Worm (Caenorhabditis elegans) whole organism, late embryonic: ENCODE data around the gene F08D12.15.

ENCODE experiments used
- F13H6.1 ChIP-seq: sonication (generic microtip); optimal IDR thresholded peaks from 2 replicates; lab custom pipeline; 2016; ENCODE audit warnings: missing genetic modification characterization, missing compliant biosample characterization
- K09A11.1 ChIP-seq: sonication (generic microtip); optimal IDR thresholded peaks from 2 replicates; lab custom pipeline; 2017; ENCODE audit warnings: antibody characterized with exemption, mild to moderate bottlenecking, missing genetic modification characterization, missing compliant biosample characterization; ENCODE audit not compliant: insufficient read depth
- ceh-2 ChIP-seq: sonication (generic microtip); optimal IDR thresholded peaks from 2 replicates; lab custom pipeline; 2016; ENCODE audit warnings: missing genotype, missing genetic modification characterization, missing compliant biosample characterization
- ceh-45 ChIP-seq: fragments of 200-800 bp; sonication (Bioruptor generic); IDR thresholded peaks from 2 replicates; pipeline ENCODE4 v1.3.6; 2022; ENCODE audit warnings: missing genetic modification reagents, missing genetic modification characterization, missing compliant biosample characterization
- ceh-6 ChIP-seq: fragments of 200-800 bp; sonication (Bioruptor generic); optimal IDR thresholded peaks from 2 replicates; lab custom pipeline; 2018; ENCODE audit warnings: mild to moderate bottlenecking, missing genetic modification characterization, missing compliant biosample characterization
- dmd-4 ChIP-seq: sonication (generic microtip); optimal IDR thresholded peaks from 2 replicates; lab custom pipeline; 2016; ENCODE audit warnings: borderline replicate concordance, missing genetic modification characterization, missing compliant biosample characterization
- dve-1 ChIP-seq: sonication (generic microtip); optimal IDR thresholded peaks from 2 replicates; lab custom pipeline; 2017; ENCODE audit warnings: antibody characterized with exemption, mild to moderate bottlenecking, missing genetic modification characterization, missing compliant biosample characterization
- elt-2 ChIP-seq: sonication (generic microtip); optimal IDR thresholded peaks from 2 replicates; lab custom pipeline; 2016; ENCODE audit warnings: missing genetic modification reagents, missing genetic modification characterization, missing compliant biosample characterization
- elt-4 ChIP-seq: sonication (generic microtip); optimal IDR thresholded peaks from 2 replicates; lab custom pipeline; 2016; ENCODE audit warnings: missing genetic modification characterization, missing compliant biosample characterization
- fkh-10 ChIP-seq: fragments of 150-350 bp; optimal IDR thresholded peaks from 2 replicates; lab custom pipeline; 2014; ENCODE audit warnings: missing biosample characterization, missing genetic modification reagents, missing genetic modification characterization
- hlh-13 ChIP-seq: fragments of 200-800 bp; sonication (Bioruptor generic); optimal IDR thresholded peaks from 2 replicates; lab custom pipeline; 2018; ENCODE audit warnings: mild to moderate bottlenecking, missing genetic modification characterization, missing compliant biosample characterization
- hlh-15 ChIP-seq: sonication (generic microtip); optimal IDR thresholded peaks from 2 replicates; lab custom pipeline; 2016; ENCODE audit warnings: missing genetic modification characterization, missing compliant biosample characterization
- hlh-30 ChIP-seq: sonication (generic microtip); optimal IDR thresholded peaks from 2 replicates; lab custom pipeline; 2017; ENCODE audit warnings: antibody characterized with exemption, missing genetic modification characterization, missing compliant biosample characterization; ENCODE audit not compliant: insufficient read depth
- lim-6 ChIP-seq: sonication (generic microtip); optimal IDR thresholded peaks from 2 replicates; lab custom pipeline; 2016; ENCODE audit warnings: missing genetic modification characterization, missing compliant biosample characterization
- madf-2 ChIP-seq: sonication (generic microtip); optimal IDR thresholded peaks from 2 replicates; lab custom pipeline; 2017; ENCODE audit warnings: missing genetic modification characterization, missing compliant biosample characterization
- mec-3 ChIP-seq: sonication (generic microtip); optimal IDR thresholded peaks from 2 replicates; lab custom pipeline; 2016; ENCODE audit warnings: borderline replicate concordance, missing genetic modification characterization, missing compliant biosample characterization
- nfya-1 ChIP-seq: sonication (generic microtip); optimal IDR thresholded peaks from 2 replicates; lab custom pipeline; 2017; ENCODE audit warnings: missing genetic modification characterization, mild to moderate bottlenecking, missing compliant biosample characterization, antibody characterized with exemption, moderate library complexity
- nhr-232 ChIP-seq: sonication (generic microtip); optimal IDR thresholded peaks from 2 replicates; lab custom pipeline; 2016; ENCODE audit warnings: missing genetic modification characterization, missing compliant biosample characterization
- npax-4 ChIP-seq: sonication (generic microtip); optimal IDR thresholded peaks from 2 replicates; lab custom pipeline; 2016; ENCODE audit warnings: missing genetic modification characterization, missing compliant biosample characterization
- odd-2 ChIP-seq: sonication (generic microtip); optimal IDR thresholded peaks from 2 replicates; lab custom pipeline; 2017; ENCODE audit warnings: antibody characterized with exemption, mild to moderate bottlenecking, missing genetic modification characterization, missing compliant biosample characterization
- pag-3 ChIP-seq: sonication (generic microtip); optimal IDR thresholded peaks from 2 replicates; lab custom pipeline; 2016; ENCODE audit warnings: missing compliant biosample characterization, missing genetic modification characterization, borderline replicate concordance
- pat-9 ChIP-seq: fragments of 200-800 bp; sonication (Bioruptor generic); optimal IDR thresholded peaks from 2 replicates; lab custom pipeline; 2018; ENCODE audit warnings: mild to moderate bottlenecking, missing genetic modification characterization, moderate library complexity, missing compliant biosample characterization
- pha-2 ChIP-seq: sonication (generic microtip); optimal IDR thresholded peaks from 2 replicates; lab custom pipeline; 2017; ENCODE audit warnings: mild to moderate bottlenecking, missing genetic modification characterization, missing compliant biosample characterization
- pha-4 ChIP-seq: fragments of 150-350 bp; optimal IDR thresholded peaks from 2 replicates; lab custom pipeline; 2018; ENCODE audit warnings: missing biosample characterization, missing genetic modification reagents, missing genetic modification characterization
- sdc-2 ChIP-seq: sonication (generic microtip); optimal IDR thresholded peaks from 2 replicates; lab custom pipeline; 2016; ENCODE audit warnings: missing genotype, missing genetic modification characterization, missing compliant biosample characterization
- sox-2 ChIP-seq: fragments of 200-800 bp; sonication (Bioruptor generic); IDR thresholded peaks from 2 replicates; pipeline ENCODE4 v1.3.6; 2022; ENCODE audit warnings: missing genetic modification reagents, missing genetic modification characterization, missing compliant biosample characterization
- sox-4 ChIP-seq: sonication (generic microtip); optimal IDR thresholded peaks from 2 replicates; lab custom pipeline; 2017; ENCODE audit warnings: mild to moderate bottlenecking, missing genetic modification characterization, inconsistent platforms, missing compliant biosample characterization
- syd-9 ChIP-seq: sonication (generic microtip); optimal IDR thresholded peaks from 2 replicates; lab custom pipeline; 2016; ENCODE audit warnings: mild to moderate bottlenecking, missing genetic modification characterization, moderate library complexity, missing compliant biosample characterization
- unc-42 ChIP-seq: sonication (generic microtip); optimal IDR thresholded peaks from 2 replicates; lab custom pipeline; 2016; ENCODE audit warnings: missing genotype, missing genetic modification characterization, missing compliant biosample characterization
- unc-55 ChIP-seq: sonication (generic microtip); optimal IDR thresholded peaks from 2 replicates; lab custom pipeline; 2017; ENCODE audit warnings: missing biosample characterization, missing genetic modification reagents, missing genetic modification characterization
- unc-86 ChIP-seq: sonication (generic microtip); optimal IDR thresholded peaks from 2 replicates; lab custom pipeline; 2016; ENCODE audit warnings: missing genetic modification characterization, missing compliant biosample characterization
- zip-5 ChIP-seq: sonication (generic microtip); optimal IDR thresholded peaks from 2 replicates; lab custom pipeline; 2016; ENCODE audit warnings: missing genetic modification characterization, missing compliant biosample characterization
- ztf-16 ChIP-seq: sonication (generic microtip); optimal IDR thresholded peaks from 2 replicates; lab custom pipeline; 2017; ENCODE audit warnings: missing genetic modification characterization, missing compliant biosample characterization

The F08D12.15 gene

DNA sequence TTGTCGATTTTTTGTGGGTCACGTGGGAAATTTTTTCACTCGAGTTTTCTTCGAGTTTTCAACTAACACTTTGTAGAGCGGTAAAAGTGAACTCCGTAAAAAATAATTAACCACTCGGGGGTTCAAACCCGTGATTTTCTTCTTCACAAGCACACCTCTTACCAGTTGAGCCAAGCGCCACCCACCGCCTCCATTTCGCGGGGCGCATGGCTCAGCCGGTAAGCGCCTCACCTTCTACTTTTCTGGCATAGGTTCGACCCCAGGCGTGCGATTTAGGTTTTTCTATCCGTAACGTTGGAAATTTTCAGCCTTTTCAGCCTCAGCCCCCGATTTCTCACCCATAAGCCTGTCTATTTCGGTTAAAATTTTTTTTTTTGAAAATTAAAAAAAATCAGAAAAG is 44.4 kb upstream of the F08D12.15 start:
- TF ChIP-seq pag-3 (no peak), fkh-10 (GFP tag; lab: Kevin White, UChicago) (no peak), ztf-16 (tag; lab: Kevin White, UChicago) (no peak), mec-3 (tag; lab: Kevin White, UChicago) (no peak), F13H6.1 (tag; lab: Kevin White, UChicago) (no peak), unc-86 (tag; lab: Kevin White, UChicago) (no peak), sdc-2 (tag; lab: Kevin White, UChicago) (no peak), elt-4 (tag; lab: Kevin White, UChicago) (no peak), pat-9 (tag; lab: Kevin White, UChicago) (no peak), elt-2 (no peak), sox-2 (GFP tag; lab: Robert Waterston, UW) (no peak), ceh-6 (GFP tag; lab: Kevin White, UChicago) (no peak), hlh-15 (tag; lab: Kevin White, UChicago) (no peak), odd-2 (tag; lab: Kevin White, UChicago) (no peak), dmd-4 (tag; lab: Kevin White, UChicago) (no peak), syd-9 (tag; lab: Kevin White, UChicago) (no peak), unc-42 (tag; lab: Kevin White, UChicago) (no peak), pha-4 (tag; lab: Kevin White, UChicago) (no peak), ceh-2 (tag; lab: Kevin White, UChicago) (no peak), hlh-13 (GFP tag; lab: Kevin White, UChicago) (no peak)

DNA sequence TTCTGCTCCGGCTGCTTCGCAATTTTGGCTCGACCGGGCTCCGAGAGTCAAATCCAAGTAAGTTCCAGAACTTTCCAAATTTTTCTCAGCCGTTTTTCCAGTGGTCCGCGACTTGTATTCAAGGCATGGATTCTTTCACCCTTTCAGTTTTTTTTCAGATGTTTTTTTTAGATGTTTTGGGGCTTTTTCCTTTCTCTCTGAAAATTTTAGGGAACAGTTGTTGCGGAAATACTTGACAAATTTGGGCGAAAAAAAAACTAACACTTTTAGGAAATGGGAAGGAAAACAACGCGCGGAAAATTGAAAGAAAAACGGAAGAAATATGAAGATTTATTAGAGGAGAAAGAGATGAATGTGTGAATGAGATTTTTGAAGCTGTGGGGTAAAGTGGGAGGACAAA is 40.9 kb upstream of the F08D12.15 start, which contains the start of the genes T05A8.11 and nep-2:
Gene T05A8.11 (minus strand): TSS at position 101 of the 400 bp plus-strand sequence.
Gene nep-2 (minus strand): TSS at position 192 of the 400 bp plus-strand sequence.
- TF ChIP-seq npax-4 (tag; lab: Kevin White, UChicago), result no peak
- no peak for TF ChIP-seq odd-2 (tag; lab: Kevin White, UChicago)
- TF ChIP-seq mec-3 (tag; lab: Kevin White, UChicago), result no peak
- no peak for TF ChIP-seq madf-2 (tag; lab: Kevin White, UChicago)
- no peak for TF ChIP-seq sox-4 (tag; lab: Kevin White, UChicago)
- TF ChIP-seq elt-2, result no peak
- TF ChIP-seq lim-6 (tag; lab: Kevin White, UChicago), result no peak
- TF ChIP-seq ztf-16 (tag; lab: Kevin White, UChicago), result no peak
- no peak for TF ChIP-seq pha-2 (tag; lab: Kevin White, UChicago)
- TF ChIP-seq K09A11.1, result no peak
- no peak for TF ChIP-seq hlh-30
- no peak for TF ChIP-seq zip-5 (tag; lab: Kevin White, UChicago)

DNA sequence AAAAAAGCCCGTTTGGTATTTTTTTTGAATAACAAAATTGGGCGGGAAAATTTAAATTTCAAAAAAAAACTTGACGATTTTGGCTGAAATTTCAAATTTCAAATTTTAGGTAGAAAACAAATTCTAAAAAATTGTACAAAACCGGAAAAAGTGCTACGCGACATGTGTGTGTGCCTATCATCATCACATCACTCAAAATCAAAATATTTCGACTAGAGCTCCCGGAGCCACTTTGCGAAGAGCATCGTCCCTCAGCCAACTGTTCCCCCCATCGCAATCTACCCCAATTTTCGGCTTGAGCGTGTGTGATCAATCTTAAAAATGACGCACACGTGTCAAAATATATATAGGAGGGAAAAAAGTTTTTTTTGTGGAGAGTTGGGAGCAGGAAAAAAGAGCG is 39.7 kb upstream of the F08D12.15 start:
- TF ChIP-seq unc-55 (GFP tag; lab: Kevin White, UChicago) (peak; percentile 52), nfya-1 (tag; lab: Kevin White, UChicago) (no peak)

DNA sequence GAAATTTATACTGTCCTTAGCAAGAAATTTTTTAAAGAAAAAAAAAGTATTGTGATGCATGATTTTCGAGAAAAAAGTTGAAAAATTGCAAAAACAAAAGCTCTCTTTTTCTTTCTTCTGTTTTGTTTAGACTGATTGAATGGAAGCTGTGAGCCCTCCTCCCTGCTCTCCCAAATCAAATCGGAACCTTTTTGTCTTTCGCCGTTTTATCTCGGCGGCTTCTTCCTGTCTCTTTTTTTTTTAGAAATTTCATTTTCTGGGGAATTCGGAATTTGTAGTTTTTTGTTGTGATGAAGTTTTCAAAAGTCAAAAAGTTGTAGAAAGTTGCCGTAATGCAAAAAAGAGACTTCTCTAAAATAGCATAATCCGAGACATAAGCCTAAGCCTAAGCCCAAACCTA is 35.8 kb upstream of the F08D12.15 start:
- peak; percentile 34 for TF ChIP-seq unc-42 (tag; lab: Kevin White, UChicago)
- TF ChIP-seq nhr-232, result no peak

DNA sequence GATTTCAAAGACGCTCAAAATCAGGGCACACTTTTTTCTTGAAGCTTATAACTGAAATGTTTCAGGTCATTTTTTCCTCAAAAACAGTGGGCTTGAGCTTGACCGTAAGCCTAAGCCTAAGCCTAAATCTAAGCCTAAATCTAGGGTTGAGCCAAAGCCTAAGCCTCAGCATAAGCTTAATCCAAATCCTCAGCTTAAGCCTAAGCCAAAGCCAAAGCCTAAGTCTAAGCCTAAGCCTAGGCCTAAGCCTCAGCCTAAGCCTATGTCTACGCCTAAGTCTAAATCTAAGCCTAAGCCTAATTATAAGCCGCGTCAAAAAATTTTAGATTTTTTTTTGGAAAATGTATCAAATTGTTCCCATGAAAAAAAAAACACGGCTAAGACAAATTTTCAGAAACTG is 32.2 kb upstream of the F08D12.15 start:
- no peak for TF ChIP-seq ceh-45 (GFP tag; lab: Robert Waterston, UW)
- TF ChIP-seq dve-1 (tag; lab: Kevin White, UChicago), result peak; percentile 82
